Worm (Caenorhabditis elegans) whole organism, late embryonic: ENCODE measurements around the gene tomm-40.

Experiments used
- ceh-31 ChIP-seq: sonication (generic microtip); optimal IDR thresholded peaks from 2 replicates; lab custom pipeline; 2016; ENCODE audit warnings: missing genetic modification characterization, missing compliant biosample characterization
- fkh-10 ChIP-seq: fragments of 150-350 bp; optimal IDR thresholded peaks from 2 replicates; lab custom pipeline; 2014; ENCODE audit warnings: missing biosample characterization, missing genetic modification reagents, missing genetic modification characterization
- fkh-6 ChIP-seq: sonication (generic microtip); optimal IDR thresholded peaks from 2 replicates; lab custom pipeline; 2016; ENCODE audit warnings: missing genetic modification characterization, missing compliant biosample characterization

DNA sequence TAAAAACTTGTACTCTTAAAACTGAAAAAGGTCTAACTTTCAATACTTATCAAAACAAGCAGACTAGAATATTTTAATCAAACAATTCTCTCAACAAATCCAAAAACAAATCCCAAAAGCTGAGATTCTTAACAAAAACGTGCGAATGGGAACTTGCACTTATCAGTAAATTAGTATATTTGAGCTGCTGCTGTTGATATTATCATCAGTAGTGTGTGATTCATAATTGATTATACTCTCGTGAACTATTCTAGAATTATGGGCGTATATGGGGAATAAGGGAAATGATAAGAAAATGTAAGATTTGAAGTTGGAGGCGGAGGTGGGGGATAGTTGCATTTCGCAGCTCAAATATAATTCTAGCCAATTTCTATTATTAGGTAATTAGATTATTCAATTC is 40.8 kb upstream of the tomm-40 start:
- TF ChIP-seq fkh-10 (GFP tag; lab: Kevin White, UChicago) (no peak), ceh-31 (tag; lab: Kevin White, UChicago) (no peak), fkh-6 (tag; lab: Kevin White, UChicago) (no peak)
